Fruit fly (Drosophila melanogaster): ENCODE results near the gene ScsbetaA.

ScsbetaA gene

dm6 chr3R:8958300-8958699, 19.8 kb downstream of the ScsbetaA start:
- TF ChIP-seq Dll (optimal IDR thresholded peaks at IDR 0.05) (no peak), usp (GFP tag; optimal IDR thresholded peaks at IDR 0.05) (no peak), EcR (GFP tag; optimal IDR thresholded peaks at IDR 0.05) (no peak), psq (optimal IDR thresholded peaks at IDR 0.05) (no peak), CG8478 (optimal IDR thresholded peaks at IDR 0.05) (no peak), pan (optimal IDR thresholded peaks at IDR 0.05) (no peak)

DNA sequence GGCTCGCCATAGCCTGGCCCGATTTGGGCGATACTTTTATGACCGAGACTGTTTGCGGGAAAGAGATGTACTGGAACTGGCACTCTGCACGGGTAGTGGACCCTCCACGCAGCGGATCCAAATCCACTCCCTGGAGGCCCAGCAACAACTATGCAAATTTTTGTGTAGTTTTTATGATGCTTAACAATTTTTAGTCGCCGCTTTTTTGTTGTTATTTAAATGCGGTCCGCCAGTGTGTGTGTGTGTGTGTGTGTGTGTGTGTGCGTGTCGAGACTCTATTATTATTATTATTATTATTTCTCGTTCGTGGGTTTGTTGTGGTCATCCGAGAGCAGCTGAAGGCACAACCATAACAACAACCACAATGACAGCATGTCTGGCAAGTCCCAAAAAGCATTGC, 20.6 kb downstream of the ScsbetaA start:
- no peak for TF ChIP-seq psq (optimal IDR thresholded peaks at IDR 0.05)
- no peak for TF ChIP-seq CG8478 (optimal IDR thresholded peaks at IDR 0.05)
- no peak for TF ChIP-seq usp (GFP tag; optimal IDR thresholded peaks at IDR 0.05)
- no peak for TF ChIP-seq EcR (GFP tag; optimal IDR thresholded peaks at IDR 0.05)
- no peak for TF ChIP-seq Dll (optimal IDR thresholded peaks at IDR 0.05)
- TF ChIP-seq pan (optimal IDR thresholded peaks at IDR 0.05), result no peak

dm6 chr3R:8960329-8960728, 21.8 kb downstream of the ScsbetaA start:
- no peak for TF ChIP-seq psq (optimal IDR thresholded peaks at IDR 0.05)
- no peak for TF ChIP-seq pan (optimal IDR thresholded peaks at IDR 0.05)
- TF ChIP-seq usp (GFP tag; optimal IDR thresholded peaks at IDR 0.05), result no peak
- no peak for TF ChIP-seq EcR (GFP tag; optimal IDR thresholded peaks at IDR 0.05)
- no peak for TF ChIP-seq Dll (optimal IDR thresholded peaks at IDR 0.05)
- TF ChIP-seq CG8478 (optimal IDR thresholded peaks at IDR 0.05), result no peak

DNA sequence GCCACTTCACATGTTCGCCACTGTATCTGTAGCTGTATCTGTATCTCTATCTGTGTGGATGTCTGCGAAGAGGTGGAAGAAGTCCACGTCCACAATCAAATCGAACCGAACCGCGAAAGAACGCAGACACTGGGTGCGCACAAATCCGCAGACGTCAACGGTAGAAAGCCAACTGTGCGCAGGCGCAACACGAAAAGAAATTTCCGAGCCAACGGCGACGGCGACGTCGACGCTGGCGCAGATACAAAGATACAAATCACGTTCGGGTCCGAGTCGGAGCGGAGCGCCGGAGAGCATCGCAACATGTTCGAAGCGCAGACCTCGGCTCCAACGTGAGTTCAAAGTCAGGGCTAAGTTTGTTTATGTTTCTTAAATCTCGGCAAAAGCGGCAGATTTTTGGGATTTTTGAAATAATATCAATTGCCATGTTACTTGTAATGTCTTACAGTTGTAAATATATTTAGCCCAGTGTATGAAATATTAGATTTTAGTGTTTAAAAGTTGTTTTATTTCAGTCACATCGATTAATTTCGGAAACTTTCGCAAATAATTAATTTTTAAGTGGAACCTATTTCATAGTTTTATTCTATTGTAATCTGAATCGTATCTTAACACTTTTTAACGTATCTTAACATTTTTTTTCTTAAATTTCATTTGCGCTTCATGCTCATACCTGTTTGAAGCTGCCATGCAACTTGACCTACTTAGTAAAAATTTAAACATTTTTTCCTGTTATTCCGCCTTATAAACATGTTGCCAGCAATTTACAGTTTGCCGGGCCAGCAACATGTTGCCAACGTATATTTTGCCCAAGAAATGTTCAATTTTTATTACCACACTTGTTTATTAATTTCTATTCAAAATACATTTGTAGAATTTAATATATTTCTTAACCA, 24.6 kb downstream of the ScsbetaA start, which contains the start of gene ich:
ich (minus strand) TSS at position 178 of the 896 bp plus-strand sequence.
- no peak for TF ChIP-seq EcR (GFP tag; optimal IDR thresholded peaks at IDR 0.05)
- no peak for TF ChIP-seq Dll (optimal IDR thresholded peaks at IDR 0.05)
- no peak for TF ChIP-seq CG8478 (optimal IDR thresholded peaks at IDR 0.05)
- TF ChIP-seq pan (optimal IDR thresholded peaks at IDR 0.05), result no peak
- no peak for TF ChIP-seq usp (GFP tag; optimal IDR thresholded peaks at IDR 0.05)
- TF ChIP-seq psq (optimal IDR thresholded peaks at IDR 0.05), result no peak

dm6 chr3R:8963756-8964342, 25.3 kb downstream of the ScsbetaA start:
- TF ChIP-seq EcR (GFP tag; optimal IDR thresholded peaks at IDR 0.05) (no peak), CG8478 (optimal IDR thresholded peaks at IDR 0.05) (no peak), pan (optimal IDR thresholded peaks at IDR 0.05) (no peak), usp (GFP tag; optimal IDR thresholded peaks at IDR 0.05) (no peak), psq (optimal IDR thresholded peaks at IDR 0.05) (no peak), Dll (optimal IDR thresholded peaks at IDR 0.05) (no peak)

dm6 chr3R:8965546-8965945, 27.0 kb downstream of the ScsbetaA start:
- TF ChIP-seq psq (optimal IDR thresholded peaks at IDR 0.05), result no peak
- no peak for TF ChIP-seq CG8478 (optimal IDR thresholded peaks at IDR 0.05)
- no peak for TF ChIP-seq Dll (optimal IDR thresholded peaks at IDR 0.05)
- TF ChIP-seq EcR (GFP tag; optimal IDR thresholded peaks at IDR 0.05), result no peak
- no peak for TF ChIP-seq usp (GFP tag; optimal IDR thresholded peaks at IDR 0.05)
- TF ChIP-seq pan (optimal IDR thresholded peaks at IDR 0.05), result no peak

DNA sequence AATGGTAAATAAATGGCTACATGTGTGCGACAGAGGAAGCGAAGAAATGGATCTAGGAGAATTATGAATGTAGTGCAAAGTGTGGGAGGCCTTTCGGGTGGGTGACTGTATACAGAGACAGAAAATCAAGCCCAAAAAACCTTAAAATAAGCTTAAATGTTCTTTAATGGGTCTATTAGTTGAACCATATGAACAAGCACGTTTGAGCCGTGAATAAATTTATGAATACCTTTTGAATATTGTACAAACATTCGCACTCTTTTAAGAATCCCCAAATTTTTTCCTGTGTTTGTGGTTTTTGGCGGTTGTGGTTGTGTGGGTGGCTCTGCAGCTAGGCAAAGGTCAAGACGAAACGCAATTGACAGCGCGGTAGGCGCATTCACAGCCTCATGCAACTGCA, 28.1 kb downstream of the ScsbetaA start:
- TF ChIP-seq pan (optimal IDR thresholded peaks at IDR 0.05) (no peak), EcR (GFP tag; optimal IDR thresholded peaks at IDR 0.05) (no peak), psq (optimal IDR thresholded peaks at IDR 0.05) (no peak), Dll (optimal IDR thresholded peaks at IDR 0.05) (no peak), CG8478 (optimal IDR thresholded peaks at IDR 0.05) (no peak), usp (GFP tag; optimal IDR thresholded peaks at IDR 0.05) (no peak)

- TF ChIP-seq CG8478 (optimal IDR thresholded peaks at IDR 0.05) (no peak), usp (GFP tag; optimal IDR thresholded peaks at IDR 0.05) (no peak), EcR (GFP tag; optimal IDR thresholded peaks at IDR 0.05) (no peak), psq (optimal IDR thresholded peaks at IDR 0.05) (no peak), pan (optimal IDR thresholded peaks at IDR 0.05) (no peak), Dll (optimal IDR thresholded peaks at IDR 0.05) (no peak)
These were observed 30.3 kb downstream of the ScsbetaA start for dm6 chr3R:8968837-8969236.

DNA sequence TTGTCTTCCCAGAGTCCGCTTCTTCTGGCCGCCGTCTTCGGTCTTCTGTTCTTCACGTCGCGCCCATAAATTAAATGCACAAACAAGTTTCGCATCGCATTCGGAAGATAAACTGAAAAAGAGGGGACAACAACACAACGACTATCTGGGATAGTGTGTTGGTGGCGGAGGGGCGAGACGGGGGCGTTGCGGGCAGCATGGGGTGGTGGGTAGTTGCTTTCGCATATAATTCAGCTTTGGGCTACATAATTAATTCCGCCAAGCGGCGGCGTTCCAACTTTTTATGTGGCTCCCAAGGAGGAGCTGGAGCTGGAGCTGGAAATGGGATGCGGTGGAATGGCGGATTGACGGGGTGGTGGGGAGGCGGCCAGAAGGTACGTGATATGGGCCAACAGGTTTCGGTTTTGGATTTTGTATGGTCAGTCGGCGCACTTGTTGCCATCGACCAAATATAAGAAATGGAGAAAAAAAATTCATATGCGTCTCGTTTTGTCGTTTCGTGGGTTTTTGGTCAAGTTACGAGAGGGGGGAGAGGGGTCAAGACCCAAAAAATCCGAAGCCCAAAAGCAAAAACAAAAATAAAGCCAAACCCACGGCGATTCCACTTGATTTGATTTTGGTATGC, 30.9 kb downstream of the ScsbetaA start:
- TF ChIP-seq Dll (optimal IDR thresholded peaks at IDR 0.05), result peak; percentile 71
- no peak for TF ChIP-seq pan (optimal IDR thresholded peaks at IDR 0.05)

dm6 chr3R:8969926-8970306, 31.4 kb downstream of the ScsbetaA start:
- TF ChIP-seq Dll (optimal IDR thresholded peaks at IDR 0.05) (no peak), psq (optimal IDR thresholded peaks at IDR 0.05) (no peak), pan (optimal IDR thresholded peaks at IDR 0.05) (no peak), CG8478 (optimal IDR thresholded peaks at IDR 0.05) (no peak), usp (GFP tag; optimal IDR thresholded peaks at IDR 0.05) (no peak), EcR (GFP tag; optimal IDR thresholded peaks at IDR 0.05) (no peak)

dm6 chr3R:8970707-8971106, 32.2 kb downstream of the ScsbetaA start:
- TF ChIP-seq usp (GFP tag; optimal IDR thresholded peaks at IDR 0.05) (no peak), pan (optimal IDR thresholded peaks at IDR 0.05) (no peak), EcR (GFP tag; optimal IDR thresholded peaks at IDR 0.05) (no peak), CG8478 (optimal IDR thresholded peaks at IDR 0.05) (no peak), Dll (optimal IDR thresholded peaks at IDR 0.05) (no peak), psq (optimal IDR thresholded peaks at IDR 0.05) (no peak)

- peak; percentile 40 for TF ChIP-seq Dll (optimal IDR thresholded peaks at IDR 0.05)
- TF ChIP-seq EcR (GFP tag; optimal IDR thresholded peaks at IDR 0.05), result no peak
These were observed 33.3 kb downstream of the ScsbetaA start for dm6 chr3R:8971794-8972193.

All from whole organism.